Worm (Caenorhabditis elegans): ENCODE data around the gene ogt-1.

ogt-1 gene

ce11 chrIII:7153747-7154238, at the start of gene ogt-1 (continued):
- TF ChIP-seq nhr-28 (tag; optimal IDR thresholded peaks at IDR 0.05), result peak; percentile 65
- TF ChIP-seq lin-39 (tag; optimal IDR thresholded peaks at IDR 0.05), result no peak
- no peak for TF ChIP-seq lir-3 (tag; optimal IDR thresholded peaks at IDR 0.05)
- TF ChIP-seq F37D6.2 (tag; optimal IDR thresholded peaks at IDR 0.05), result peak; percentile 40
- TF ChIP-seq arid-1 (GFP tag; conservative IDR thresholded peaks at IDR 0.05), result peak; percentile 57
- TF ChIP-seq fkh-10 (GFP tag; optimal IDR thresholded peaks at IDR 0.05), result no peak
- TF ChIP-seq lin-1 (GFP tag; IDR thresholded peaks at IDR 0.05), result peak; percentile 31; the same call in 1 of the 2 replicates
- no peak for TF ChIP-seq ZK337.2 (GFP tag; IDR thresholded peaks at IDR 0.05)
- no peak for TF ChIP-seq set-16 (GFP tag; IDR thresholded peaks at IDR 0.05)
- TF ChIP-seq lsy-2 (tag; optimal IDR thresholded peaks at IDR 0.05), result peak; percentile 75 to 92
- TF ChIP-seq daf-8 (GFP tag; IDR thresholded peaks at IDR 0.05), result no peak
- peak; percentile 32 for TF ChIP-seq F10B5.3 (tag; optimal IDR thresholded peaks at IDR 0.05)
- peak; percentile 88 for TF ChIP-seq hlh-30 (tag; optimal IDR thresholded peaks at IDR 0.05; ENCODE audit: insufficient read depth)
- TF ChIP-seq php-3 (GFP tag; IDR thresholded peaks at IDR 0.05), result 0 out of 2 replicates have a peak, but pooled peaks have one; percentile 36
- TF ChIP-seq tag-97 (GFP tag; IDR thresholded peaks at IDR 0.05), result no peak
- TF ChIP-seq mes-2 (tag; optimal IDR thresholded peaks at IDR 0.05; ENCODE audit: poor library complexity, severe bottlenecking), result peak; percentile 81
- peak in 1 of 2 experiments; percentile 99 for TF ChIP-seq unc-62 (GFP tag; optimal IDR thresholded peaks at IDR 0.05 in 1 of 2)
- no peak for TF ChIP-seq unc-62 (tag; optimal IDR thresholded peaks at IDR 0.05)
- TF ChIP-seq rbr-2 (tag; optimal IDR thresholded peaks at IDR 0.05), result peak; percentile 85
- TF ChIP-seq ztf-11 (tag; optimal IDR thresholded peaks at IDR 0.05), result no peak
- TF ChIP-seq jun-1 (tag; optimal IDR thresholded peaks at IDR 0.05), result peak; percentile 65
- TF ChIP-seq aly-2 (tag; optimal IDR thresholded peaks at IDR 0.05), result no peak
- TF ChIP-seq ceh-62 (tag; optimal IDR thresholded peaks at IDR 0.05), result no peak

ce11 chrIII:7203130-7203775, 49.7 kb upstream of the ogt-1 start:
- TF ChIP-seq tra-1 (GFP tag; IDR thresholded peaks at IDR 0.05) (0 out of 2 replicates have a peak, but pooled peaks have one; percentile 37), hlh-11 (tag; optimal IDR thresholded peaks at IDR 0.05) (peak; percentile 35), hlh-30 (tag; optimal IDR thresholded peaks at IDR 0.05; ENCODE audit: insufficient read depth) (peak; percentile 17), mxl-3 (GFP tag; optimal IDR thresholded peaks at IDR 0.05) (peak; percentile 37), cey-2 (tag; optimal IDR thresholded peaks at IDR 0.05; ENCODE audit: borderline replicate concordance, insufficient read depth) (peak; percentile 73), mdl-1 (tag; optimal IDR thresholded peaks at IDR 0.05) (peak in 1 of 2 experiments; percentile 50), nhr-77 (tag; optimal IDR thresholded peaks at IDR 0.05) (no peak), dpl-1 (GFP tag; optimal IDR thresholded peaks at IDR 0.05) (peak; percentile 7), nhr-28 (tag; optimal IDR thresholded peaks at IDR 0.05) (peak; percentile 66), aha-1 (tag) (peak; percentile 95), lsy-2 (tag; optimal IDR thresholded peaks at IDR 0.05) (peak in 1 of 2 experiments; percentile 49), lir-3 (tag; optimal IDR thresholded peaks at IDR 0.05) (no peak), T26A8.4 (GFP tag; IDR thresholded peaks at IDR 0.05) (no peak)

ce11 chrIII:7201378-7202256, 48.0 kb upstream of the ogt-1 start, which contains the start of gene dpy-31:
dpy-31 (plus strand) TSS chrIII:7202206.
- no peak for TF ChIP-seq zag-1 (tag; optimal IDR thresholded peaks at IDR 0.05)
- peak in 1 of 2 experiments; percentile 44 for TF ChIP-seq lsy-2 (tag; optimal IDR thresholded peaks at IDR 0.05)
- no peak for TF ChIP-seq vab-7 (GFP tag; IDR thresholded peaks at IDR 0.05)
- no peak for TF ChIP-seq unc-130 (GFP tag; optimal IDR thresholded peaks at IDR 0.05)
- no peak for TF ChIP-seq ztf-7 (tag; optimal IDR thresholded peaks at IDR 0.05)
- TF ChIP-seq tra-1 (GFP tag; IDR thresholded peaks at IDR 0.05), result no peak
- no peak for TF ChIP-seq fos-1 (tag; optimal IDR thresholded peaks at IDR 0.05)
- TF ChIP-seq nhr-6 (tag; optimal IDR thresholded peaks at IDR 0.05), result no peak
- TF ChIP-seq madf-5 (GFP tag; IDR thresholded peaks at IDR 0.05), result no peak
- TF ChIP-seq ama-1 (optimal IDR thresholded peaks at IDR 0.05), result no peak
- no peak for TF ChIP-seq aha-1 (tag)
- no peak for TF ChIP-seq zip-11 (GFP tag; IDR thresholded peaks at IDR 0.05)
- no peak for TF ChIP-seq egl-27 (tag; optimal IDR thresholded peaks at IDR 0.05)
- no peak for TF ChIP-seq mxl-2 (GFP tag; conservative IDR thresholded peaks at IDR 0.05)
- no peak for TF ChIP-seq dmd-6 (GFP tag; IDR thresholded peaks at IDR 0.05)
- TF ChIP-seq rbr-2 (tag; optimal IDR thresholded peaks at IDR 0.05), result no peak
- no peak for TF ChIP-seq lin-13 (GFP tag; optimal IDR thresholded peaks at IDR 0.05)
- peak; percentile 58 for TF ChIP-seq mep-1 (tag; optimal IDR thresholded peaks at IDR 0.05)
- TF ChIP-seq hlh-30 (tag; optimal IDR thresholded peaks at IDR 0.05; ENCODE audit: insufficient read depth), result no peak
